ENCODE assay signal across 1 fruit fly cellular context in the genomic region with DNA sequence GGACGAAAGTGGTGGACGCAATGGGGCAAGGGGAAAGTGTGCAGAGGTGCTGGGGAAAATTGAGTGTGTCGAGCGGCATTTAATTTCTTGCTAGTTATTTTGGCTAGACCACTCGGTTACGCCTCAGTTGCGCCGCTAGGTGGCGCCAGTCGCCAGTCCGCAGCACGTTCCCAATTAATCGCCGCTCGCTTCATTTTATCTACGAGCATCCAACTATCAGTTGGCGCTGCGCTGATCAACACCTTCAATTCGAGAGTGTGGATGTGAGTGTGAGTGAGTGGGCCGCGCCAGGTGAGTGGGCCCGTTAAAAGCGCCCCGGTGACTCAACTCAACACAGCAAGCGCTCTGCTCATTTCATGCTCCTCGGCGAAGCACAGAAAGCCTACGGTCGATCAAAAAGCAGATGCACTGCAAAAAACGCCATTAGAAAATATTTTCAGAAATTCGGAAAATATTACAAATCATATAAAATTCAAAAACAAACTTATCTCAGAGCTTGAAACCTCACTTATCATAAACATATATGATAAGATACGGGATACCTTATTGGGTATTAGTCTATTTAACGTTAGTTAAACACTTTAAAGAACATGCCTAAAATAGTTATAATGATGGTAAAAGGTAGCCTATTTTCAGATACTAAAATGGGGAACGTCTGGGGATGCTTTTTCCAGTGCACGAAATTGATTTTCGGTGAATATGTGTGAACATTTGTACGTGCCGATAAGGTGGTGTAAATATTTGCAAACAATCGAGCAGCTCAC.
A peak's percentile ranks its signal among the peaks of the same experiment; 100 is the strongest.
TF ChIP-seq lines count a peak whose summit lies in the region.

No protein-coding gene starts in this region.

TF ChIP-seq in whole organism, embryonic, 481 proteins besides CTCF, POLR2A, EP300 and RAD21 (continued from another document and continues in another):
- TF ChIP-seq Xrp1 (GFP tag; IDR thresholded peaks at IDR 0.05; lab: Robert Waterston, UW) (peak; percentile 65; the same call in 1 of the 2 replicates), CG10209 (GFP tag; optimal IDR thresholded peaks at IDR 0.05; lab: Kevin White, UChicago) (peak; percentile 86), gcm2 (GFP tag; optimal IDR thresholded peaks at IDR 0.05; lab: Kevin White, UChicago) (peak; percentile 67), ase (GFP tag; IDR thresholded peaks at IDR 0.05; lab: Robert Waterston, UW) (peak; percentile 61; the same call in 2 of the 3 replicates), disco-r (GFP tag; optimal IDR thresholded peaks at IDR 0.05; lab: Kevin White, UChicago) (peak; percentile 60), NC2α (GFP tag; optimal IDR thresholded peaks at IDR 0.05; lab: Kevin White, UChicago) (peak; percentile 18), oc (tag; optimal IDR thresholded peaks at IDR 0.05; lab: Kevin White, UChicago) (peak; percentile 67), yki (optimal IDR thresholded peaks at IDR 0.05; lab: Kevin White, UChicago) (no peak), tgo (GFP tag; IDR thresholded peaks at IDR 0.05; lab: Robert Waterston, UW) (peak; percentile 78; the same call in 2 of the 3 replicates), ato (GFP tag; IDR thresholded peaks at IDR 0.05; lab: Robert Waterston, UW; ENCODE audit: partially characterized antibody) (no peak), ci (GFP tag; IDR thresholded peaks at IDR 0.05; lab: Robert Waterston, UW) (peak; percentile 55; the same call in 1 of the 3 replicates), dysf (GFP tag; IDR thresholded peaks at IDR 0.05; lab: Robert Waterston, UW) (peak; percentile 88), CG5953 (GFP tag; IDR thresholded peaks at IDR 0.05; lab: Robert Waterston, UW) (0 out of 2 replicates have a peak, but pooled peaks have one; percentile 23), CG7745 (tag; optimal IDR thresholded peaks at IDR 0.05; lab: Kevin White, UChicago) (no peak), CG15696 (tag; optimal IDR thresholded peaks at IDR 0.05; lab: Kevin White, UChicago) (peak; percentile 39), Optix (GFP tag; IDR thresholded peaks at IDR 0.05; lab: Robert Waterston, UW) (0 out of 3 replicates have a peak, but pooled peaks have one; percentile 9), CG15011 (GFP tag; optimal IDR thresholded peaks at IDR 0.05; lab: Kevin White, UChicago) (peak; percentile 80), Trl (optimal IDR thresholded peaks at IDR 0.05; lab: Kevin White, UChicago) (peak in 1 of 2 experiments; percentile 2), Trl (GFP tag; optimal IDR thresholded peaks at IDR 0.05; lab: Kevin White, UChicago) (peak; percentile 46), CG3163 (GFP tag; optimal IDR thresholded peaks at IDR 0.05; lab: Kevin White, UChicago) (peak; percentile 55), CkIIα-i1 (GFP tag; IDR thresholded peaks at IDR 0.05; lab: Robert Waterston, UW) (0 out of 2 replicates have a peak, but pooled peaks have one; percentile 30), dmrt99B (tag; optimal IDR thresholded peaks at IDR 0.05; lab: Kevin White, UChicago) (peak; percentile 91), Pdp1 (GFP tag; optimal IDR thresholded peaks at IDR 0.05; lab: Kevin White, UChicago) (peak; percentile 62 to 75), CG13424 (tag; optimal IDR thresholded peaks at IDR 0.05; lab: Kevin White, UChicago) (peak; percentile 88), shn (GFP tag; optimal IDR thresholded peaks at IDR 0.05; lab: Kevin White, UChicago) (peak; percentile 76), pfk (GFP tag; optimal IDR thresholded peaks at IDR 0.05; lab: Kevin White, UChicago) (no peak), dm (GFP tag; optimal IDR thresholded peaks at IDR 0.05; lab: Kevin White, UChicago) (peak; percentile 20), CG6683 (GFP tag; optimal IDR thresholded peaks at IDR 0.05; lab: Kevin White, UChicago) (peak; percentile 75), nom (GFP tag; optimal IDR thresholded peaks at IDR 0.05; lab: Kevin White, UChicago) (no peak), hbn (GFP tag; IDR thresholded peaks at IDR 0.05; lab: Robert Waterston, UW; ENCODE audit: partially characterized antibody) (no peak), az2 (GFP tag; optimal IDR thresholded peaks at IDR 0.05; lab: Kevin White, UChicago) (peak; percentile 65), otp (GFP tag; IDR thresholded peaks at IDR 0.05; lab: Robert Waterston, UW) (no peak; the same call in 2 of the 3 replicates), CG4282 (GFP tag; optimal IDR thresholded peaks at IDR 0.05; lab: Kevin White, UChicago) (no peak), zfh2 (GFP tag; optimal IDR thresholded peaks at IDR 0.05; lab: Kevin White, UChicago) (peak; percentile 85), CG11560 (tag; IDR thresholded peaks at IDR 0.05; lab: Robert Waterston, UW) (0 out of 3 replicates have a peak, but pooled peaks have one; percentile 45), D19B (GFP tag; optimal IDR thresholded peaks at IDR 0.05; lab: Kevin White, UChicago) (peak; percentile 70), Nf-YC (tag; optimal IDR thresholded peaks at IDR 0.05; lab: Kevin White, UChicago) (peak; percentile 67), Hand (GFP tag; optimal IDR thresholded peaks at IDR 0.05; lab: Kevin White, UChicago) (peak; percentile 82), CG8359 (GFP tag; optimal IDR thresholded peaks at IDR 0.05; lab: Kevin White, UChicago; ENCODE audit: borderline replicate concordance) (peak; percentile 39), CG12769 (tag; optimal IDR thresholded peaks at IDR 0.05; lab: Kevin White, UChicago) (peak; percentile 28), Taf1 (GFP tag; IDR thresholded peaks at IDR 0.05; lab: Robert Waterston, UW) (peak; percentile 66), Hmr (GFP tag; optimal IDR thresholded peaks at IDR 0.05; lab: Kevin White, UChicago) (peak; percentile 89), CG7963 (GFP tag; IDR thresholded peaks at IDR 0.05; lab: Robert Waterston, UW; ENCODE audit: partially characterized antibody) (no peak), eve (GFP tag; optimal IDR thresholded peaks at IDR 0.05; lab: Kevin White, UChicago) (peak in 1 of 2 experiments; percentile 89), ab (GFP tag; optimal IDR thresholded peaks at IDR 0.05; lab: Kevin White, UChicago) (peak; percentile 31), Hr3 (GFP tag; optimal IDR thresholded peaks at IDR 0.05; lab: Kevin White, UChicago) (peak; percentile 68), sd (tag; optimal IDR thresholded peaks at IDR 0.05; lab: Kevin White, UChicago) (peak; percentile 54), schlank (tag; optimal IDR thresholded peaks at IDR 0.05; lab: Kevin White, UChicago) (peak; percentile 59), CG17912 (GFP tag; optimal IDR thresholded peaks at IDR 0.05; lab: Kevin White, UChicago) (no peak), gce (GFP tag; IDR thresholded peaks at IDR 0.05; lab: Robert Waterston, UW) (0 out of 3 replicates have a peak, but pooled peaks have one; percentile 37), Mes4 (GFP tag; optimal IDR thresholded peaks at IDR 0.05; lab: Kevin White, UChicago) (peak; percentile 62), nau (GFP tag; optimal IDR thresholded peaks at IDR 0.05; lab: Kevin White, UChicago) (peak; percentile 79), D (optimal IDR thresholded peaks at IDR 0.05; lab: Kevin White, UChicago) (no peak), D (GFP tag; optimal IDR thresholded peaks at IDR 0.05; lab: Kevin White, UChicago) (peak; percentile 71), Asciz (GFP tag; optimal IDR thresholded peaks at IDR 0.05; lab: Kevin White, UChicago) (peak; percentile 86), CG3838 (GFP tag; optimal IDR thresholded peaks at IDR 0.05; lab: Kevin White, UChicago) (peak; percentile 51), CG11085 (GFP tag; IDR thresholded peaks at IDR 0.05; lab: Robert Waterston, UW) (peak; percentile 44), H15 (GFP tag; IDR thresholded peaks at IDR 0.05; lab: Robert Waterston, UW) (peak; percentile 44; the same call in 1 of the 3 replicates), dimm (GFP tag; IDR thresholded peaks at IDR 0.05; lab: Robert Waterston, UW) (no peak), sna (GFP tag; IDR thresholded peaks at IDR 0.05; lab: Robert Waterston, UW; ENCODE audit: partially characterized antibody) (peak; percentile 29; the same call in 1 of the 2 replicates), CG31388 (GFP tag; optimal IDR thresholded peaks at IDR 0.05; lab: Kevin White, UChicago) (peak; percentile 45), sqz (GFP tag; optimal IDR thresholded peaks at IDR 0.05; lab: Kevin White, UChicago) (peak; percentile 69), cato (GFP tag; optimal IDR thresholded peaks at IDR 0.05; lab: Kevin White, UChicago; ENCODE audit: borderline replicate concordance) (peak; percentile 41), ewg (GFP tag; optimal IDR thresholded peaks at IDR 0.05; lab: Kevin White, UChicago) (peak; percentile 75), mam (GFP tag; optimal IDR thresholded peaks at IDR 0.05; lab: Kevin White, UChicago) (peak; percentile 87), CG9797 (GFP tag; optimal IDR thresholded peaks at IDR 0.05; lab: Kevin White, UChicago) (no peak), zen2 (GFP tag; IDR thresholded peaks at IDR 0.05; lab: Robert Waterston, UW; ENCODE audit: partially characterized antibody) (0 out of 3 replicates have a peak, but pooled peaks have one; percentile 15), CG12391 (tag; optimal IDR thresholded peaks at IDR 0.05; lab: Kevin White, UChicago) (peak; percentile 86), CG8944 (GFP tag; optimal IDR thresholded peaks at IDR 0.05; lab: Kevin White, UChicago) (peak; percentile 65), HLH3B (GFP tag; IDR thresholded peaks at IDR 0.05; lab: Robert Waterston, UW) (peak; percentile 76), CG6689 (GFP tag; IDR thresholded peaks at IDR 0.05; lab: Robert Waterston, UW) (peak; percentile 83), tll (GFP tag; optimal IDR thresholded peaks at IDR 0.05; lab: Kevin White, UChicago) (no peak), Nf-YB (GFP tag; optimal IDR thresholded peaks at IDR 0.05; lab: Kevin White, UChicago) (peak; percentile 61), CG3726 (GFP tag; IDR thresholded peaks at IDR 0.05; lab: Robert Waterston, UW) (no peak), CG16863 (GFP tag; optimal IDR thresholded peaks at IDR 0.05; lab: Kevin White, UChicago) (peak; percentile 77), CG14441 (GFP tag; IDR thresholded peaks at IDR 0.05; lab: Robert Waterston, UW) (peak; percentile 79), CG34376 (GFP tag; optimal IDR thresholded peaks at IDR 0.05; lab: Kevin White, UChicago) (peak; percentile 72), CG7271 (tag; optimal IDR thresholded peaks at IDR 0.05; lab: Kevin White, UChicago) (no peak), CG17361 (GFP tag; IDR thresholded peaks at IDR 0.05; lab: Robert Waterston, UW) (peak; percentile 86), CG1832 (GFP tag; optimal IDR thresholded peaks at IDR 0.05; lab: Kevin White, UChicago) (no peak), sug (tag; optimal IDR thresholded peaks at IDR 0.05; lab: Kevin White, UChicago) (peak; percentile 85), run (tag; optimal IDR thresholded peaks at IDR 0.05; lab: Kevin White, UChicago) (peak; percentile 79), vfl (GFP tag; optimal IDR thresholded peaks at IDR 0.05; lab: Kevin White, UChicago) (peak; percentile 47), CG17612 (GFP tag; IDR thresholded peaks at IDR 0.05; lab: Robert Waterston, UW) (no peak), CG18262 (tag; optimal IDR thresholded peaks at IDR 0.05; lab: Kevin White, UChicago) (peak; percentile 82), ems (GFP tag; optimal IDR thresholded peaks at IDR 0.05; lab: Kevin White, UChicago) (peak; percentile 50), CG34422 (GFP tag; IDR thresholded peaks at IDR 0.05; lab: Robert Waterston, UW) (peak; percentile 53; the same call in 2 of the 3 replicates), CG7786 (GFP tag; optimal IDR thresholded peaks at IDR 0.05; lab: Kevin White, UChicago) (peak; percentile 80), C15 (GFP tag; IDR thresholded peaks at IDR 0.05; lab: Robert Waterston, UW) (no peak; the same call in 2 of the 3 replicates), CG2712 (tag; optimal IDR thresholded peaks at IDR 0.05; lab: Kevin White, UChicago) (peak; percentile 84), lmd (GFP tag; IDR thresholded peaks at IDR 0.05; lab: Robert Waterston, UW) (peak; percentile 80), CG1792 (GFP tag; optimal IDR thresholded peaks at IDR 0.05; lab: Kevin White, UChicago) (peak; percentile 72), en (GFP tag; optimal IDR thresholded peaks at IDR 0.05; lab: Kevin White, UChicago) (peak; percentile 59), btn (GFP tag; optimal IDR thresholded peaks at IDR 0.05; lab: Kevin White, UChicago) (no peak), pros (GFP tag; optimal IDR thresholded peaks at IDR 0.05; lab: Kevin White, UChicago) (no peak), CG13296 (GFP tag; optimal IDR thresholded peaks at IDR 0.05; lab: Kevin White, UChicago) (peak; percentile 81), Hr78 (GFP tag; optimal IDR thresholded peaks at IDR 0.05; lab: Kevin White, UChicago) (peak in 1 of 2 experiments; percentile 29), CG30020 (tag; optimal IDR thresholded peaks at IDR 0.05; lab: Kevin White, UChicago) (peak; percentile 37), klu (GFP tag; IDR thresholded peaks at IDR 0.05; lab: Robert Waterston, UW) (peak; percentile 58; the same call in 1 of the 2 replicates), gsb-n (tag; optimal IDR thresholded peaks at IDR 0.05; lab: Kevin White, UChicago) (peak; percentile 64), MESR4 (GFP tag; optimal IDR thresholded peaks at IDR 0.05; lab: Kevin White, UChicago) (no peak), CG9932 (GFP tag; IDR thresholded peaks at IDR 0.05; lab: Robert Waterston, UW) (peak; percentile 73), CG17802 (tag; optimal IDR thresholded peaks at IDR 0.05; lab: Kevin White, UChicago) (peak; percentile 33), Dbx (GFP tag; IDR thresholded peaks at IDR 0.05; lab: Robert Waterston, UW) (peak; percentile 65; the same call in 2 of the 3 replicates), CG43689 (GFP tag; IDR thresholded peaks at IDR 0.05; lab: Robert Waterston, UW) (0 out of 2 replicates have a peak, but pooled peaks have one; percentile 8), CG2120 (GFP tag; optimal IDR thresholded peaks at IDR 0.05; lab: Kevin White, UChicago) (peak; percentile 94), Antp (GFP tag; optimal IDR thresholded peaks at IDR 0.05; lab: Kevin White, UChicago) (peak; percentile 16), CG6854 (GFP tag; optimal IDR thresholded peaks at IDR 0.05; lab: Kevin White, UChicago) (peak; percentile 69), CG7839 (tag; optimal IDR thresholded peaks at IDR 0.05; lab: Kevin White, UChicago) (peak; percentile 90), CG11696 (GFP tag; IDR thresholded peaks at IDR 0.05; lab: Robert Waterston, UW) (no peak), CG8924 (tag; optimal IDR thresholded peaks at IDR 0.05; lab: Kevin White, UChicago) (peak; percentile 87), wor (GFP tag; IDR thresholded peaks at IDR 0.05; lab: Robert Waterston, UW) (peak; percentile 72), CG17829 (tag; optimal IDR thresholded peaks at IDR 0.05; lab: Kevin White, UChicago) (peak; percentile 84), Lhr (GFP tag; optimal IDR thresholded peaks at IDR 0.05; lab: Kevin White, UChicago) (peak; percentile 30), danr (GFP tag; IDR thresholded peaks at IDR 0.05; lab: Robert Waterston, UW) (peak; percentile 54; the same call in 1 of the 2 replicates), trem (tag; optimal IDR thresholded peaks at IDR 0.05; lab: Kevin White, UChicago) (peak; percentile 35), CG12744 (GFP tag; optimal IDR thresholded peaks at IDR 0.05; lab: Kevin White, UChicago) (peak; percentile 84)
